Worm (Caenorhabditis elegans): ENCODE measurements around the gene Y55B1BL.2.
A peak's percentile ranks its signal among the peaks of the same experiment; 100 is the strongest.

The Y55B1BL.2 gene

ce11 chrIII:354545-355460, 47.8 kb upstream of the Y55B1BL.2 start, which contains the start of gene gei-4 (continued):
- TF ChIP-seq F33H1.4 (GFP tag; IDR thresholded peaks at IDR 0.05) (no peak), Y67H2A.10 (GFP tag; conservative IDR thresholded peaks at IDR 0.05) (0 out of 2 replicates have a peak, but pooled peaks have one; percentile 47), pbrm-1 (GFP tag; IDR thresholded peaks at IDR 0.05) (peak; percentile 65), ccch-3 (GFP tag; optimal IDR thresholded peaks at IDR 0.05) (no peak), unc-130 (GFP tag; optimal IDR thresholded peaks at IDR 0.05) (no peak), zfh-2 (GFP tag; conservative IDR thresholded peaks at IDR 0.05) (peak; percentile 100), unc-62 (GFP tag; optimal IDR thresholded peaks at IDR 0.05) (no peak), rpc-1 (optimal IDR thresholded peaks at IDR 0.05) (no peak), rpc-1 (tag; optimal IDR thresholded peaks at IDR 0.05) (no peak), Y53F4B.3 (GFP tag; IDR thresholded peaks at IDR 0.05) (no peak), nfya-2 (GFP tag; IDR thresholded peaks at IDR 0.05) (no peak), mes-4 (tag; optimal IDR thresholded peaks at IDR 0.05) (no peak), madf-6 (GFP tag; IDR thresholded peaks at IDR 0.05) (no peak), mel-28 (tag; optimal IDR thresholded peaks at IDR 0.05; ENCODE audit: borderline replicate concordance) (peak; percentile 24), hmg-1.2 (GFP tag; IDR thresholded peaks at IDR 0.05) (peak; percentile 98), sdz-38 (tag; optimal IDR thresholded peaks at IDR 0.05) (no peak), F23B12.7 (tag; optimal IDR thresholded peaks at IDR 0.05; ENCODE audit: insufficient read depth) (no peak), K11D2.4 (GFP tag; IDR thresholded peaks at IDR 0.05) (no peak), hlh-12 (tag; optimal IDR thresholded peaks at IDR 0.05) (no peak), ztf-18 (tag; optimal IDR thresholded peaks at IDR 0.05) (peak; percentile 41), madf-8 (GFP tag; conservative IDR thresholded peaks at IDR 0.05) (no peak), snpc-1.3 (tag; optimal IDR thresholded peaks at IDR 0.05; ENCODE audit: insufficient read depth) (no peak), gei-17 (GFP tag; optimal IDR thresholded peaks at IDR 0.05) (peak; percentile 58), cebp-1 (GFP tag; IDR thresholded peaks at IDR 0.05) (peak; percentile 95), cebp-1 (tag; optimal IDR thresholded peaks at IDR 0.05) (peak; percentile 100), ceh-58 (GFP tag; IDR thresholded peaks at IDR 0.05) (no peak), somi-1 (GFP tag; optimal IDR thresholded peaks at IDR 0.05) (peak; percentile 69), nhr-179 (tag; optimal IDR thresholded peaks at IDR 0.05) (no peak), C17E4.6 (GFP tag; IDR thresholded peaks at IDR 0.05) (no peak), ceh-40 (GFP tag; IDR thresholded peaks at IDR 0.05) (no peak), tbx-9 (tag; optimal IDR thresholded peaks at IDR 0.05; ENCODE audit: borderline replicate concordance) (no peak), F57A8.1 (GFP tag; optimal IDR thresholded peaks at IDR 0.05) (no peak), Y56A3A.18 (GFP tag; IDR thresholded peaks at IDR 0.05) (no peak), attf-3 (GFP tag; conservative IDR thresholded peaks at IDR 0.05) (peak; percentile 48; the same call in 1 of the 2 replicates), snpc-3.4 (tag; optimal IDR thresholded peaks at IDR 0.05) (no peak), F52B5.7 (tag; optimal IDR thresholded peaks at IDR 0.05) (no peak), nfyb-1 (GFP tag; IDR thresholded peaks at IDR 0.05) (no peak; the same call in 1 of the 2 replicates), him-1 (tag; optimal IDR thresholded peaks at IDR 0.05) (no peak), F57C9.4 (tag; optimal IDR thresholded peaks at IDR 0.05) (no peak), rec-8 (tag; optimal IDR thresholded peaks at IDR 0.05) (no peak), madf-3 (GFP tag; IDR thresholded peaks at IDR 0.05) (0 out of 2 replicates have a peak, but pooled peaks have one; percentile 21), ztf-26 (tag; optimal IDR thresholded peaks at IDR 0.05) (peak; percentile 79), B0336.3 (GFP tag; IDR thresholded peaks at IDR 0.05) (peak; percentile 90), ets-4 (GFP tag; optimal IDR thresholded peaks at IDR 0.05) (peak; percentile 79), nhr-80 (tag; optimal IDR thresholded peaks at IDR 0.05) (peak; percentile 91), lsy-27 (tag; optimal IDR thresholded peaks at IDR 0.05; ENCODE audit: borderline replicate concordance, insufficient read depth) (no peak), nfya-1 (tag; optimal IDR thresholded peaks at IDR 0.05; ENCODE audit: borderline replicate concordance, insufficient read depth) (no peak)

All from whole organism, young adult.